Worm (Caenorhabditis elegans): ENCODE results near the gene ZC250.5.

Gene ZC250.5

DNA sequence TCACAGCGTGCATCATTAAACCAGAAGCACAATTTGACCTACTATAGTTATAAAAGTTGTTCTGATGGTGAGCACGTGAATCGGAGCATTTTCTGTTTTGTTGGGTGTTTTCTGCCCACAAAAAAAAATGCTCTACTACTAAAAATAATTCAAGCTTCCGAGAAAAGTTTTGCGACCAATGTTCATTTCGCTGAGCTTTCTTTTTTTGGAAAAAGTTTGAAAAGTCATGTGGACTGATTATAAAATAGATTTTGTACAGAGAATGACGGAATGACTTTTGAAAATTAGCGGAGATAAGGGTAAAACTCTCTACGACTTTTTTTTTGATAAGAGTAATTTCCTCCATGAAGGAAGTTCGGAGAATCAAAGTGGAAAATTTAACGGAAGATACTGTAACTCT is 36.1 kb upstream of the ZC250.5 start:
- peak; percentile 44 for TF ChIP-seq nhr-80 (tag; optimal IDR thresholded peaks at IDR 0.05)
- TF ChIP-seq nhr-27 (tag; optimal IDR thresholded peaks at IDR 0.05) = no peak

ce11 chrV:5769999-5770398 is 35.6 kb upstream of the ZC250.5 start:
- TF ChIP-seq lir-1 (GFP tag; conservative IDR thresholded peaks at IDR 0.05) = no peak
- no peak for TF ChIP-seq K12H6.12 (tag; optimal IDR thresholded peaks at IDR 0.05)
- no peak for TF ChIP-seq nhr-90 (tag; optimal IDR thresholded peaks at IDR 0.05)
- no peak for TF ChIP-seq attf-5 (GFP tag; optimal IDR thresholded peaks at IDR 0.05)
- no peak for TF ChIP-seq ztf-26 (tag; optimal IDR thresholded peaks at IDR 0.05)
- TF ChIP-seq somi-1 (GFP tag; optimal IDR thresholded peaks at IDR 0.05) = no peak

DNA sequence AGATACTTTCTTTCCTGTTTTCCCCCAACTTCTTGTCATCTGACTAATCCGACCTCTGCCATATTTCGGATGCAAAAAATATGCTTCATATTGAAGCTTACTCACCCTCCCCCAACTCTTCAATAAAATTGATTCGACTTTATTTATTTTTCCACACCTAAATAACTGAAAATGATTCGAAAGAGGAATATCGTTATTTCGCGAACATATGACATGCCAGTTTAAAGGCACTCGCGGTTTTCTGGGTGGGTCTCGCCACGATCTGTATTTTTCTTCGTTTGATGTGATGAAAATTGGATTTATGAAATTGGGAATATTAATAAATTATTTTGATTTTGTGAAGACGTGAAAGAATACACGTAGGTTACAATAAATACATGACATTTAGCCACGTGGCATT is 33.9 kb upstream of the ZC250.5 start, which contains the start of gene F44E7.3:
F44E7.3 (plus strand) TSS at position 319 of the 400 bp plus-strand sequence.
- TF ChIP-seq madf-3 (GFP tag; IDR thresholded peaks at IDR 0.05) (0 out of 2 replicates have a peak, but pooled peaks have one; percentile 24), ceh-58 (GFP tag; IDR thresholded peaks at IDR 0.05) (no peak), egrh-3 (GFP tag; IDR thresholded peaks at IDR 0.05) (no peak), ama-1 (optimal IDR thresholded peaks at IDR 0.05) (peak; percentile 27), ama-1 (GFP tag; optimal IDR thresholded peaks at IDR 0.05) (no peak), ceh-100 (GFP tag; IDR thresholded peaks at IDR 0.05) (no peak)

ce11 chrV:5772503-5772902 is 33.1 kb upstream of the ZC250.5 start:
- TF ChIP-seq hsf-1 (GFP tag; IDR thresholded peaks at IDR 0.05) (0 out of 2 replicates have a peak, but pooled peaks have one; percentile 9), ceh-58 (GFP tag; IDR thresholded peaks at IDR 0.05) (no peak), ama-1 (optimal IDR thresholded peaks at IDR 0.05) (no peak), ama-1 (GFP tag; optimal IDR thresholded peaks at IDR 0.05) (peak in 1 of 2 experiments; percentile 11), F49E8.2 (tag; optimal IDR thresholded peaks at IDR 0.05; ENCODE audit: insufficient read depth) (peak; percentile 38), him-1 (tag; optimal IDR thresholded peaks at IDR 0.05) (peak; percentile 61), madf-6 (GFP tag; IDR thresholded peaks at IDR 0.05) (peak; percentile 45; the same call in 1 of the 2 replicates), mel-28 (tag; optimal IDR thresholded peaks at IDR 0.05; ENCODE audit: borderline replicate concordance) (no peak), madf-10 (tag; optimal IDR thresholded peaks at IDR 0.05) (no peak), hrde-1 (tag; optimal IDR thresholded peaks at IDR 0.05; ENCODE audit: borderline replicate concordance) (peak; percentile 57), mxl-1 (tag; optimal IDR thresholded peaks at IDR 0.05) (no peak), athp-1 (tag; optimal IDR thresholded peaks at IDR 0.05) (no peak), zfh-2 (GFP tag; conservative IDR thresholded peaks at IDR 0.05) (no peak), F22D6.2 (tag; optimal IDR thresholded peaks at IDR 0.05) (no peak)

- TF ChIP-seq K12H6.12 (tag; optimal IDR thresholded peaks at IDR 0.05) (no peak), ztf-25 (GFP tag; IDR thresholded peaks at IDR 0.05) (no peak), ztf-26 (tag; optimal IDR thresholded peaks at IDR 0.05) (no peak), ztf-22 (GFP tag; optimal IDR thresholded peaks at IDR 0.05) (no peak), ztf-6 (GFP tag; IDR thresholded peaks at IDR 0.05) (no peak), mcd-1 (GFP tag; IDR thresholded peaks at IDR 0.05) (no peak), lag-1 (GFP tag; IDR thresholded peaks at IDR 0.05) (no peak), chd-7 (tag; optimal IDR thresholded peaks at IDR 0.05) (no peak), T26A5.8 (tag; optimal IDR thresholded peaks at IDR 0.05) (no peak), F22D6.2 (tag; optimal IDR thresholded peaks at IDR 0.05) (no peak), him-1 (tag; optimal IDR thresholded peaks at IDR 0.05) (no peak), Y79H2A.3 (GFP tag; conservative IDR thresholded peaks at IDR 0.05) (no peak)
These were observed 31.4 kb upstream of the ZC250.5 start for ce11 chrV:5774137-5774536.

Data from whole organism, young adult.